Worm (Caenorhabditis elegans) whole organism, L2 larva: Measurements from ENCODE around the gene ptp-5.2.

Source experiments
- ZK546.5 ChIP-seq: sonication (generic microtip); optimal IDR thresholded peaks from 2 replicates; lab custom pipeline; 2017; ENCODE audit warnings: missing biosample characterization, missing genetic modification characterization
- lin-11 ChIP-seq: fragments of 150-350 bp; sonication (generic microtip); optimal IDR thresholded peaks from 2 replicates; lab custom pipeline; 2014; ENCODE audit warnings: missing biosample characterization, missing genetic modification characterization, inconsistent platforms, mixed read lengths
- nhr-25 ChIP-seq: fragments of 150-350 bp; sonication (generic microtip); optimal IDR thresholded peaks from 3 replicates; lab custom pipeline; 2014; ENCODE audit warnings: missing biosample characterization, missing genetic modification characterization
- unc-39 ChIP-seq: fragments of 150-350 bp; optimal IDR thresholded peaks from 2 replicates; lab custom pipeline; 2014; ENCODE audit warnings: missing biosample characterization, missing genetic modification characterization
- ztf-4 ChIP-seq: fragments of 150-350 bp; optimal IDR thresholded peaks from 2 replicates; lab custom pipeline; 2014; ENCODE audit warnings: missing biosample characterization, missing genetic modification characterization

DNA sequence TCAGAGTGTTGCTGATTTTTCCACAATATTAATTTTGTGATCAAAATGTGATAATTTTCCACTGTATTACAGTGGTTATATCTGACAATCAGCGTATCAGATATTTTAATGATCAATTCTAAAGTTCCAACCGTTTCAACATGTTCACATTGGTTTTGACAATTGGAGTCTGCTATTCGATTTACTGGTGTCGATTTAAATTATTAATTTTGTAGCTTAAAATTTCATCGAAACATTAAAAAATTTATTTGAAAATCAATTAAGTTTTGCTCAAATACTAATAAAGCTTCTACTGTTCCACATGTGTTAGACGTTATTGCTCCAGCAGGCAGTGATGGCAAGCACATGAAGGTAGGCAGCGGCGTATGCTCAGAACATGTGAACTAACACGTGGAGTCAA is 3.0 kb downstream of the ptp-5.2 start:
- TF ChIP-seq unc-39 (tag; lab: Kevin White, UChicago) (no peak), ZK546.5 (no peak), ztf-4 (tag; lab: Kevin White, UChicago) (no peak), lin-11 (tag; lab: Kevin White, UChicago) (no peak), nhr-25 (no peak)
